Worm (Caenorhabditis elegans): Measurements from ENCODE around the gene pho-4.

ce11 chrII:5191766-5192165 lies 46.5 kb downstream of the pho-4 start:
- TF ChIP-seq ekl-4 (GFP tag; IDR thresholded peaks at IDR 0.05) (no peak), nfyb-1 (GFP tag; IDR thresholded peaks at IDR 0.05) (no peak)
